Worm (Caenorhabditis elegans) whole organism, mixed stage, embryonic: Measurements from ENCODE around the gene nhr-147.
"Not testable (repeated sequence)": the region's sequence is repeated elsewhere in the genome, so short reads cannot be mapped to it uniquely, and the experiment has no call there.

ENCODE experiments used
- M03D4.4 ChIP-seq: sonication (generic microtip); optimal IDR thresholded peaks from 2 replicates; lab custom pipeline; 2017; ENCODE audit warnings: mild to moderate bottlenecking, missing genetic modification characterization, missing compliant biosample characterization
- bed-3 ChIP-seq: fragments of 200-800 bp; sonication (Bioruptor generic); optimal IDR thresholded peaks from 3 replicates; lab custom pipeline; 2018; ENCODE audit warnings: mild to moderate bottlenecking, missing genetic modification characterization, moderate library complexity, missing compliant biosample characterization
- blmp-1 ChIP-seq: fragments of 150-350 bp; optimal IDR thresholded peaks from 2 replicates; lab custom pipeline; 2014; ENCODE audit warnings: missing biosample characterization, missing genetic modification characterization
- ceh-39 ChIP-seq: fragments of 150-350 bp; optimal IDR thresholded peaks from 2 replicates; lab custom pipeline; 2014; ENCODE audit warnings: missing biosample characterization, missing genetic modification characterization
- ceh-43 ChIP-seq: fragments of 200-800 bp; sonication (Bioruptor generic); optimal IDR thresholded peaks from 2 replicates; lab custom pipeline; 2018; ENCODE audit warnings: mild to moderate bottlenecking, missing genetic modification characterization, moderate library complexity, missing compliant biosample characterization
- ceh-83 ChIP-seq: fragments of 200-800 bp; sonication (Bioruptor generic); optimal IDR thresholded peaks from 2 replicates; lab custom pipeline; 2018; ENCODE audit warnings: mild to moderate bottlenecking, missing genetic modification characterization, missing compliant biosample characterization
- ces-1 ChIP-seq: fragments of 150-350 bp; optimal IDR thresholded peaks from 2 replicates; lab custom pipeline; 2014; ENCODE audit warnings: missing biosample characterization, missing genetic modification reagents, missing genetic modification characterization
- cnd-1 ChIP-seq: fragments of 200-800 bp; sonication (Bioruptor generic); optimal IDR thresholded peaks from 2 replicates; lab custom pipeline; 2018; ENCODE audit warnings: mild to moderate bottlenecking, missing genetic modification characterization, missing compliant biosample characterization
- drap-1 ChIP-seq: fragments of 200-800 bp; sonication (Bioruptor generic); optimal IDR thresholded peaks from 3 replicates; lab custom pipeline; 2018; ENCODE audit warnings: mild to moderate bottlenecking, missing genetic modification characterization, missing compliant biosample characterization
- elt-1 ChIP-seq: sonication (generic microtip); optimal IDR thresholded peaks from 2 replicates; lab custom pipeline; 2017; ENCODE audit warnings: missing genetic modification characterization, mild to moderate bottlenecking, missing compliant biosample characterization, antibody characterized with exemption, moderate library complexity, borderline replicate concordance; ENCODE audit not compliant: insufficient read depth
- elt-3 ChIP-seq: fragments of 150-350 bp; optimal IDR thresholded peaks from 2 replicates; lab custom pipeline; 2014; ENCODE audit warnings: missing biosample characterization, missing genetic modification characterization
- flh-1 ChIP-seq: fragments of 200-800 bp; sonication (Bioruptor generic); optimal IDR thresholded peaks from 2 replicates; lab custom pipeline; 2018; ENCODE audit warnings: mild to moderate bottlenecking, missing genetic modification characterization, moderate library complexity, missing compliant biosample characterization
- ham-2 ChIP-seq: fragments of 200-800 bp; sonication (Bioruptor generic); optimal IDR thresholded peaks from 2 replicates; lab custom pipeline; 2018; ENCODE audit warnings: mild to moderate bottlenecking, missing genetic modification characterization, missing compliant biosample characterization
- hlh-1 ChIP-seq: fragments of 150-350 bp; optimal IDR thresholded peaks from 2 replicates; lab custom pipeline; 2014; ENCODE audit warnings: missing biosample characterization, missing genetic modification reagents, missing genetic modification characterization
- lin-13 ChIP-seq: fragments of 150-350 bp; optimal IDR thresholded peaks from 2 replicates; lab custom pipeline; 2014; ENCODE audit warnings: missing biosample characterization, missing genetic modification characterization
- lin-32 ChIP-seq: fragments of 200-800 bp; sonication (Bioruptor generic); optimal IDR thresholded peaks from 2 replicates; lab custom pipeline; 2018; ENCODE audit warnings: mild to moderate bottlenecking, missing genetic modification characterization, missing compliant biosample characterization
- lsy-2 ChIP-seq: fragments of 150-350 bp; optimal IDR thresholded peaks from 2 replicates; lab custom pipeline; 2014; ENCODE audit warnings: missing biosample characterization, missing genetic modification characterization
- mab-5 ChIP-seq: fragments of 150-350 bp; optimal IDR thresholded peaks from 2 replicates; lab custom pipeline; 2014; ENCODE audit warnings: missing biosample characterization, missing genetic modification characterization
- mls-2 ChIP-seq: sonication (generic microtip); optimal IDR thresholded peaks from 2 replicates; lab custom pipeline; 2016; ENCODE audit warnings: mild to moderate bottlenecking, missing genetic modification characterization, moderate library complexity, missing compliant biosample characterization
- nhr-12 ChIP-seq: fragments of 150-350 bp; optimal IDR thresholded peaks from 2 replicates; lab custom pipeline; 2014; ENCODE audit warnings: missing biosample characterization, missing genetic modification characterization
- nhr-237 ChIP-seq: fragments of 150-350 bp; optimal IDR thresholded peaks from 2 replicates; lab custom pipeline; 2014; ENCODE audit warnings: missing biosample characterization, missing genetic modification characterization
- nhr-28 ChIP-seq: fragments of 150-350 bp; optimal IDR thresholded peaks from 2 replicates; lab custom pipeline; 2014; ENCODE audit warnings: missing biosample characterization, missing genetic modification characterization
- nhr-76 ChIP-seq: sonication (generic microtip); optimal IDR thresholded peaks from 2 replicates; lab custom pipeline; 2017; ENCODE audit warnings: missing biosample characterization, missing genetic modification characterization
- pha-4 ChIP-seq: fragments of 150-350 bp; optimal IDR thresholded peaks from 2 replicates; lab custom pipeline; 2018; ENCODE audit warnings: missing biosample characterization, missing genetic modification reagents, missing genetic modification characterization
- sem-2 ChIP-seq: fragments of 200-800 bp; sonication (Bioruptor generic); optimal IDR thresholded peaks from 2 replicates; lab custom pipeline; 2018; ENCODE audit warnings: mild to moderate bottlenecking, missing genetic modification characterization, missing compliant biosample characterization
- snpc-4 ChIP-seq: fragments of 150-350 bp; optimal IDR thresholded peaks from 2 replicates; lab custom pipeline; 2014; ENCODE audit warnings: missing biosample characterization, missing genetic modification characterization
- tbx-8 ChIP-seq: fragments of 200-800 bp; sonication (Bioruptor generic); optimal IDR thresholded peaks from 2 replicates; lab custom pipeline; 2018; ENCODE audit warnings: mild to moderate bottlenecking, missing genetic modification characterization, moderate library complexity, missing compliant biosample characterization
- zip-8 ChIP-seq: fragments of 150-350 bp; optimal IDR thresholded peaks from 2 replicates; lab custom pipeline; 2014; ENCODE audit warnings: missing biosample characterization, missing genetic modification characterization
- ztf-11 ChIP-seq: fragments of 150-350 bp; optimal IDR thresholded peaks from 2 replicates; lab custom pipeline; 2014; ENCODE audit warnings: missing biosample characterization, missing genetic modification characterization

The nhr-147 gene

ce11 chrV:7328092-7328491 lies 17.5 kb upstream of the nhr-147 start, which contains the start of gene clec-7:
TSS of gene clec-7 (plus strand) at chrV:7328392.
- no peak for TF ChIP-seq lin-13
- no peak for TF ChIP-seq elt-1 (tag; lab: Kevin White, UChicago)
- TF ChIP-seq nhr-12 (tag; lab: Kevin White, UChicago) = no peak
- TF ChIP-seq ceh-43 = no peak
- TF ChIP-seq zip-8 = no peak
- TF ChIP-seq ztf-11 (tag; lab: Kevin White, UChicago) = no peak
- no peak for TF ChIP-seq ceh-83 (GFP tag; lab: Kevin White, UChicago)
- TF ChIP-seq bed-3 (GFP tag; lab: Kevin White, UChicago) = no peak
- TF ChIP-seq flh-1 (GFP tag; lab: Kevin White, UChicago) = no peak
- TF ChIP-seq lsy-2 (tag; lab: Kevin White, UChicago) = no peak
- TF ChIP-seq mab-5 = no peak
- no peak for TF ChIP-seq ham-2 (GFP tag; lab: Kevin White, UChicago)
- no peak for TF ChIP-seq nhr-28 (tag; lab: Kevin White, UChicago)
- TF ChIP-seq nhr-237 (tag; lab: Kevin White, UChicago) = no peak
- no peak for TF ChIP-seq ces-1 (GFP tag; lab: Kevin White, UChicago)
- TF ChIP-seq lin-32 (GFP tag; lab: Kevin White, UChicago) = no peak
- TF ChIP-seq tbx-8 (GFP tag; lab: Kevin White, UChicago) = no peak
- TF ChIP-seq ceh-39 (tag; lab: Kevin White, UChicago) = no peak

ce11 chrV:7330868-7331267 lies 14.7 kb upstream of the nhr-147 start, which contains the start of gene F10G2.2:
TSS of gene F10G2.2 (plus strand) at chrV:7331168.
- no peak for TF ChIP-seq pha-4 (tag; lab: Kevin White, UChicago)
- no peak for TF ChIP-seq elt-1 (tag; lab: Kevin White, UChicago)
- no peak for TF ChIP-seq bed-3 (GFP tag; lab: Kevin White, UChicago)
- no peak for TF ChIP-seq drap-1 (GFP tag; lab: Kevin White, UChicago)
- TF ChIP-seq M03D4.4 (tag; lab: Kevin White, UChicago) = no peak
- TF ChIP-seq snpc-4 (tag; lab: Kevin White, UChicago) = no peak
- no peak for TF ChIP-seq sem-2
- TF ChIP-seq lsy-2 (tag; lab: Kevin White, UChicago) = no peak
- TF ChIP-seq ceh-43 = no peak
- TF ChIP-seq nhr-12 (tag; lab: Kevin White, UChicago) = no peak
- no peak for TF ChIP-seq mls-2
- TF ChIP-seq ces-1 (GFP tag; lab: Kevin White, UChicago) = no peak
- TF ChIP-seq elt-3 = no peak
- TF ChIP-seq ceh-39 (tag; lab: Kevin White, UChicago) = no peak
- no peak for TF ChIP-seq flh-1 (GFP tag; lab: Kevin White, UChicago)
- no peak for TF ChIP-seq nhr-237 (tag; lab: Kevin White, UChicago)
- TF ChIP-seq tbx-8 (GFP tag; lab: Kevin White, UChicago) = no peak

- TF ChIP-seq hlh-1 (tag; lab: Kevin White, UChicago) (peak; percentile 25), ham-2 (GFP tag; lab: Kevin White, UChicago) (no peak)
- TF ChIP-seq, all 35 proteins: peak for 1
These were observed 13.3 kb upstream of the nhr-147 start, which contains the start of gene F10G2.1 for ce11 chrV:7332253-7332652. TSS of gene F10G2.1 (plus strand) at chrV:7332553.

- TF ChIP-seq blmp-1 (tag; lab: Kevin White, UChicago); nhr-76; sem-2: not testable (repeated sequence)
These were observed 8.4 kb upstream of the nhr-147 start, which contains the start of gene F10G2.7 for ce11 chrV:7337218-7337617. TSS of gene F10G2.7 (minus strand) at chrV:7337318.

ce11 chrV:7339831-7340230 lies 5.8 kb upstream of the nhr-147 start, which contains the start of gene srh-187:
TSS of gene srh-187 (minus strand) at chrV:7339931.
- no peak for TF ChIP-seq ceh-83 (GFP tag; lab: Kevin White, UChicago)
- no peak for TF ChIP-seq elt-1 (tag; lab: Kevin White, UChicago)
- no peak for TF ChIP-seq lin-32 (GFP tag; lab: Kevin White, UChicago)
- no peak for TF ChIP-seq M03D4.4 (tag; lab: Kevin White, UChicago)
- TF ChIP-seq snpc-4 (tag; lab: Kevin White, UChicago) = no peak
- no peak for TF ChIP-seq cnd-1
- no peak for TF ChIP-seq nhr-28 (tag; lab: Kevin White, UChicago)
- TF ChIP-seq tbx-8 (GFP tag; lab: Kevin White, UChicago) = no peak
- no peak for TF ChIP-seq ceh-39 (tag; lab: Kevin White, UChicago)
- TF ChIP-seq nhr-237 (tag; lab: Kevin White, UChicago) = no peak
- TF ChIP-seq blmp-1 (tag; lab: Kevin White, UChicago) = no peak
